Worm (Caenorhabditis elegans): ENCODE measurements around the gene pipp-4P.

pipp-4P gene

ce11 chrIII:2818980-2819379 lies at the start of gene pipp-4P:
TSS of gene pipp-4P (plus strand) at chrIII:2819280.
- TF ChIP-seq tab-1 (GFP tag; IDR thresholded peaks at IDR 0.05) (no peak), ztf-29 (GFP tag; IDR thresholded peaks at IDR 0.05) (no peak), flt-1 (GFP tag; IDR thresholded peaks at IDR 0.05) (no peak), klf-2 (GFP tag; conservative IDR thresholded peaks at IDR 0.05) (no peak), ref-1 (GFP tag; conservative IDR thresholded peaks at IDR 0.05) (no peak), med-1 (GFP tag; optimal IDR thresholded peaks at IDR 0.05; ENCODE audit: insufficient read depth) (no peak), ztf-23 (GFP tag; IDR thresholded peaks at IDR 0.05) (no peak), T22C8.4 (GFP tag; IDR thresholded peaks at IDR 0.05) (no peak), cog-1 (tag; optimal IDR thresholded peaks at IDR 0.05) (no peak)

ce11 chrIII:2770752-2771151 lies 48.3 kb upstream of the pipp-4P start:
- TF ChIP-seq flt-1 (GFP tag; IDR thresholded peaks at IDR 0.05) (no peak), ztf-23 (GFP tag; IDR thresholded peaks at IDR 0.05) (no peak)

- TF ChIP-seq tab-1 (GFP tag; IDR thresholded peaks at IDR 0.05) (no peak), ref-1 (GFP tag; conservative IDR thresholded peaks at IDR 0.05) (no peak), cog-1 (tag; optimal IDR thresholded peaks at IDR 0.05) (no peak), ztf-23 (GFP tag; IDR thresholded peaks at IDR 0.05) (no peak), flt-1 (GFP tag; IDR thresholded peaks at IDR 0.05) (no peak), T22C8.4 (GFP tag; IDR thresholded peaks at IDR 0.05) (no peak), ztf-29 (GFP tag; IDR thresholded peaks at IDR 0.05) (no peak), med-1 (GFP tag; optimal IDR thresholded peaks at IDR 0.05; ENCODE audit: insufficient read depth) (no peak), klf-2 (GFP tag; conservative IDR thresholded peaks at IDR 0.05) (no peak)
Observed at ce11 chrIII:2778655-2779054, 40.4 kb upstream of the pipp-4P start, which contains the start of gene laf-1. TSS of gene laf-1 (minus strand) at chrIII:2779053.

ce11 chrIII:2780283-2780682 lies 38.8 kb upstream of the pipp-4P start:
- TF ChIP-seq ref-1 (GFP tag; conservative IDR thresholded peaks at IDR 0.05) (no peak), T22C8.4 (GFP tag; IDR thresholded peaks at IDR 0.05) (peak; percentile 64; the same call in 1 of the 2 replicates)

ce11 chrIII:2780793-2781192 lies 38.3 kb upstream of the pipp-4P start, which contains the start of gene Y71H2AM.6:
TSS of gene Y71H2AM.6 (plus strand) at chrIII:2781056.
- no peak for TF ChIP-seq ztf-29 (GFP tag; IDR thresholded peaks at IDR 0.05)
- no peak for TF ChIP-seq klf-2 (GFP tag; conservative IDR thresholded peaks at IDR 0.05)
- TF ChIP-seq T22C8.4 (GFP tag; IDR thresholded peaks at IDR 0.05) = peak; percentile 11; the same call in 1 of the 2 replicates
- TF ChIP-seq ztf-23 (GFP tag; IDR thresholded peaks at IDR 0.05) = no peak
- no peak for TF ChIP-seq tab-1 (GFP tag; IDR thresholded peaks at IDR 0.05)
- TF ChIP-seq flt-1 (GFP tag; IDR thresholded peaks at IDR 0.05) = no peak
- TF ChIP-seq ref-1 (GFP tag; conservative IDR thresholded peaks at IDR 0.05) = no peak
- TF ChIP-seq cog-1 (tag; optimal IDR thresholded peaks at IDR 0.05) = no peak

- TF ChIP-seq tab-1 (GFP tag; IDR thresholded peaks at IDR 0.05) (no peak), T22C8.4 (GFP tag; IDR thresholded peaks at IDR 0.05) (no peak), ztf-29 (GFP tag; IDR thresholded peaks at IDR 0.05) (no peak), med-1 (GFP tag; optimal IDR thresholded peaks at IDR 0.05; ENCODE audit: insufficient read depth) (no peak), klf-2 (GFP tag; conservative IDR thresholded peaks at IDR 0.05) (no peak), cog-1 (tag; optimal IDR thresholded peaks at IDR 0.05) (no peak), ref-1 (GFP tag; conservative IDR thresholded peaks at IDR 0.05) (no peak), ztf-23 (GFP tag; IDR thresholded peaks at IDR 0.05) (no peak), flt-1 (GFP tag; IDR thresholded peaks at IDR 0.05) (no peak)
Observed at ce11 chrIII:2781833-2782232, 37.2 kb upstream of the pipp-4P start.

ce11 chrIII:2785840-2786239 lies 33.2 kb upstream of the pipp-4P start, which contains the start of gene Y71H2AM.20:
TSS of gene Y71H2AM.20 (minus strand) at chrIII:2785948.
- peak; percentile 79 for TF ChIP-seq T22C8.4 (GFP tag; IDR thresholded peaks at IDR 0.05)
- TF ChIP-seq ref-1 (GFP tag; conservative IDR thresholded peaks at IDR 0.05) = no peak
- peak; percentile 19; the same call in 1 of the 2 replicates for TF ChIP-seq ztf-29 (GFP tag; IDR thresholded peaks at IDR 0.05)
- TF ChIP-seq med-1 (GFP tag; optimal IDR thresholded peaks at IDR 0.05; ENCODE audit: insufficient read depth) = peak; percentile 27
- peak; percentile 79 for TF ChIP-seq ztf-23 (GFP tag; IDR thresholded peaks at IDR 0.05)
- TF ChIP-seq flt-1 (GFP tag; IDR thresholded peaks at IDR 0.05) = peak; percentile 89
- 0 out of 2 replicates have a peak, but pooled peaks have one; percentile 4 for TF ChIP-seq klf-2 (GFP tag; conservative IDR thresholded peaks at IDR 0.05)
- 0 out of 2 replicates have a peak, but pooled peaks have one; percentile 74 for TF ChIP-seq tab-1 (GFP tag; IDR thresholded peaks at IDR 0.05)
- peak; percentile 76 for TF ChIP-seq cog-1 (tag; optimal IDR thresholded peaks at IDR 0.05)

ce11 chrIII:2786740-2787139 lies 32.3 kb upstream of the pipp-4P start, which contains the start of gene nduc-2:
TSS of gene nduc-2 (plus strand) at chrIII:2786852.
- TF ChIP-seq klf-2 (GFP tag; conservative IDR thresholded peaks at IDR 0.05) (no peak), T22C8.4 (GFP tag; IDR thresholded peaks at IDR 0.05) (no peak), ztf-29 (GFP tag; IDR thresholded peaks at IDR 0.05) (no peak), cog-1 (tag; optimal IDR thresholded peaks at IDR 0.05) (no peak), ref-1 (GFP tag; conservative IDR thresholded peaks at IDR 0.05) (no peak), tab-1 (GFP tag; IDR thresholded peaks at IDR 0.05) (no peak), ztf-23 (GFP tag; IDR thresholded peaks at IDR 0.05) (no peak), flt-1 (GFP tag; IDR thresholded peaks at IDR 0.05) (no peak), med-1 (GFP tag; optimal IDR thresholded peaks at IDR 0.05; ENCODE audit: insufficient read depth) (no peak)

- TF ChIP-seq tab-1 (GFP tag; IDR thresholded peaks at IDR 0.05) = no peak
- TF ChIP-seq ztf-29 (GFP tag; IDR thresholded peaks at IDR 0.05) = no peak
- no peak for TF ChIP-seq cog-1 (tag; optimal IDR thresholded peaks at IDR 0.05)
- TF ChIP-seq ztf-23 (GFP tag; IDR thresholded peaks at IDR 0.05) = no peak
- TF ChIP-seq T22C8.4 (GFP tag; IDR thresholded peaks at IDR 0.05) = 0 out of 2 replicates have a peak, but pooled peaks have one; percentile 8
Observed at ce11 chrIII:2787979-2788491, 31.0 kb upstream of the pipp-4P start, which contains the start of gene tbcc-1. TSS of gene tbcc-1 (plus strand) at chrIII:2788441.

ce11 chrIII:2794057-2794456 lies 25.0 kb upstream of the pipp-4P start:
- TF ChIP-seq med-1 (GFP tag; optimal IDR thresholded peaks at IDR 0.05; ENCODE audit: insufficient read depth) = no peak
- TF ChIP-seq cog-1 (tag; optimal IDR thresholded peaks at IDR 0.05) = no peak
- TF ChIP-seq klf-2 (GFP tag; conservative IDR thresholded peaks at IDR 0.05) = no peak
- no peak for TF ChIP-seq tab-1 (GFP tag; IDR thresholded peaks at IDR 0.05)
- no peak for TF ChIP-seq ztf-29 (GFP tag; IDR thresholded peaks at IDR 0.05)
- TF ChIP-seq flt-1 (GFP tag; IDR thresholded peaks at IDR 0.05) = no peak
- no peak for TF ChIP-seq T22C8.4 (GFP tag; IDR thresholded peaks at IDR 0.05)
- no peak for TF ChIP-seq ref-1 (GFP tag; conservative IDR thresholded peaks at IDR 0.05)
- no peak for TF ChIP-seq ztf-23 (GFP tag; IDR thresholded peaks at IDR 0.05)

Data from whole organism, midembryonic.